Worm (Caenorhabditis elegans): ENCODE data around the gene T11F8.12.
"Not testable (repeated sequence)": the region's sequence is repeated elsewhere in the genome, so short reads cannot be mapped to it uniquely, and the experiment has no call there.

T11F8.12 gene

DNA sequence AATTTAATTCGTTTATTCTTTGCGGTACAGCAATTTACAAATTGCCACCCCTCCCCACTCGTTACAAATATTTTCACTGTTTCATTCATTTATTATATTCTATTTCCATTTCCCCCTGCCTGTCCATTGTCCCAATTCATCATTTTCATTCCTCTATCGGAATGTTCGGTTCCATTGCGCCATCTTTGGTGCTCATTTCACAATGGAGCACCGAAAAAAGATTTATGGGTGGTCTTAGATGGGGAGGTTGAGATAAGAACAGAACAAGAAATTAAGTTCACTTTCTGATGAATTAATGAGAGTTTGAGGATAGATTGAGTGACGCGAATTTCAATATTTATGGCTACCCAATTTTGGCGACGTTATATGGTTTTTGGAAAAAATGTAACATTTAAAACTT is 10.1 kb upstream of the T11F8.12 start:
- TF ChIP-seq unc-55 (GFP tag; optimal IDR thresholded peaks at IDR 0.05) = peak; percentile 50
- TF ChIP-seq sox-2 (GFP tag; IDR thresholded peaks at IDR 0.05) = no peak
- no peak for TF ChIP-seq C08G9.2 (tag; optimal IDR thresholded peaks at IDR 0.05)

- not testable (repeated sequence) for TF ChIP-seq Y22D7AL.16 (tag; optimal IDR thresholded peaks at IDR 0.05); fkh-10 (GFP tag; optimal IDR thresholded peaks at IDR 0.05); C38D4.7 (GFP tag; optimal IDR thresholded peaks at IDR 0.05)
Observed at ce11 chrIV:5491054-5491453, 8.9 kb upstream of the T11F8.12 start, which contains the start of gene B0273.115. TSS of gene B0273.115 (minus strand) at chrIV:5491154.

ce11 chrIV:5486208-5486731 is 4.1 kb upstream of the T11F8.12 start, which contains the start of the genes snpc-3.1 and puf-7:
TSS of gene snpc-3.1 (minus strand) at chrIV:5486258.
TSS of gene puf-7 (plus strand) at chrIV:5486713.
- TF ChIP-seq nhr-11, pat-9, odd-2 (tag; optimal IDR thresholded peaks at IDR 0.05): not testable (repeated sequence)

- TF ChIP-seq pha-2 (tag; optimal IDR thresholded peaks at IDR 0.05) = no peak
- no peak for TF ChIP-seq ceh-34 (tag; optimal IDR thresholded peaks at IDR 0.05)
- TF ChIP-seq lin-11 (tag; optimal IDR thresholded peaks at IDR 0.05) = no peak
- TF ChIP-seq unc-86 (tag; optimal IDR thresholded peaks at IDR 0.05) = no peak
- TF ChIP-seq ceh-22 (tag; optimal IDR thresholded peaks at IDR 0.05) = no peak
- no peak for TF ChIP-seq ceh-9 (tag; optimal IDR thresholded peaks at IDR 0.05)
- no peak for TF ChIP-seq gmeb-2 (tag; optimal IDR thresholded peaks at IDR 0.05)
- no peak for TF ChIP-seq eyg-1 (tag; optimal IDR thresholded peaks at IDR 0.05)
- no peak for TF ChIP-seq fax-1 (tag; optimal IDR thresholded peaks at IDR 0.05)
- no peak for TF ChIP-seq C08G9.2 (tag; optimal IDR thresholded peaks at IDR 0.05)
- no peak for TF ChIP-seq F13H6.1 (tag; optimal IDR thresholded peaks at IDR 0.05)
- TF ChIP-seq K09A11.1 (tag; optimal IDR thresholded peaks at IDR 0.05; ENCODE audit: insufficient read depth) = no peak
- no peak for TF ChIP-seq ztf-16 (tag; optimal IDR thresholded peaks at IDR 0.05)
- no peak for TF ChIP-seq ceh-24 (tag; optimal IDR thresholded peaks at IDR 0.05)
Observed at ce11 chrIV:5482723-5483122, 592 bp upstream of the T11F8.12 start, which contains the start of gene T11F8.5. TSS of gene T11F8.5 (plus strand) at chrIV:5483023.

ce11 chrIV:5479289-5479688 is 2.8 kb downstream of the T11F8.12 start, which contains the start of gene T11F8.1:
TSS of gene T11F8.1 (plus strand) at chrIV:5479589.
- TF ChIP-seq nhr-232 (tag; optimal IDR thresholded peaks at IDR 0.05) = no peak
- no peak for TF ChIP-seq K02D7.2 (tag; optimal IDR thresholded peaks at IDR 0.05)

DNA sequence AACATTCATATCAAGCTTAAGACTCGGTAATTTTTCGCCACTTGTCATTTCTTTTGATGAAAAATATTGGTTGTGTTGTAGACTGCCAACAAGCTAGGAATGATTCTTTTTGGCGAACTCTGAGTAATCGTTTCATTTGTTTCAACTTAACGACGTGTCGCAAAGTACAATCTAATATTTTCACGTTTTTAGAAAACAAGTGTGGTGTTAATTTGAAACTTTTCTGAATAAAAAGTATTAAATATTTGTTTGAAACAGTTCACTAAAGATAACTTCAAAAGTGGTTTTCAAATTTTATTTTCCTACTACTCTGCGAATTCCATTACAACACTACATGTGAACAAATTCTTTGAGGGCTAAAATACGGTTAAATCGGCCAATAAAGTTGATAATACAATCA is 5.7 kb downstream of the T11F8.12 start, which contains the start of gene T11F8.4:
Gene T11F8.4, minus strand, starts transcription at position 101 of the 400 bp plus-strand sequence.
- TF ChIP-seq lin-11 (tag; optimal IDR thresholded peaks at IDR 0.05) = no peak
- TF ChIP-seq hlh-13 (GFP tag; optimal IDR thresholded peaks at IDR 0.05) = no peak
- TF ChIP-seq hlh-8 (tag; optimal IDR thresholded peaks at IDR 0.05) = no peak
- TF ChIP-seq T23F11.4 (GFP tag; optimal IDR thresholded peaks at IDR 0.05) = no peak
- TF ChIP-seq che-1 (tag; optimal IDR thresholded peaks at IDR 0.05) = no peak
- no peak for TF ChIP-seq eyg-1 (tag; optimal IDR thresholded peaks at IDR 0.05)
- TF ChIP-seq ceh-31 (tag; optimal IDR thresholded peaks at IDR 0.05) = no peak
- no peak for TF ChIP-seq pag-3 (tag; optimal IDR thresholded peaks at IDR 0.05; ENCODE audit: borderline replicate concordance)
- no peak for TF ChIP-seq syd-9 (tag; optimal IDR thresholded peaks at IDR 0.05)
- no peak for TF ChIP-seq lim-6 (tag; optimal IDR thresholded peaks at IDR 0.05)

All from whole organism, late embryonic.